Fruit fly (Drosophila melanogaster) ovary, adult (tissue): ENCODE data around the gene Cyp9f2.

Experiments used
- CG17801 ChIP-seq: fragments of 200-800 bp; optimal IDR thresholded peaks from 2 replicates; lab custom pipeline; 2019; ENCODE audit warnings: missing biosample characterization, mild to moderate bottlenecking, missing genetic modification characterization, moderate library complexity; ENCODE audit not compliant: partially characterized antibody

The Cyp9f2 gene

dm6 chr3R:12439039-12439400 lies 33.2 kb upstream of the Cyp9f2 start, which contains the start of the genes CG17207 and CG46427:
Gene CG17207 (minus strand): TSS chr3R:12439139.
Gene CG46427 (minus strand): TSS chr3R:12439139.
- no peak for TF ChIP-seq CG17801 (GFP tag; lab: Kevin White, UChicago)

dm6 chr3R:12435948-12436347 lies 30.1 kb upstream of the Cyp9f2 start, which contains the start of gene Desat2:
Gene Desat2 (plus strand): TSS chr3R:12436248.
- TF ChIP-seq CG17801 (GFP tag; lab: Kevin White, UChicago): no peak

dm6 chr3R:12433764-12434163 lies 27.9 kb upstream of the Cyp9f2 start, which contains the start of the genes Aos1 and Srlp:
Gene Aos1 (minus strand): TSS chr3R:12433822.
Gene Srlp (plus strand): TSS chr3R:12434098.
- peak; percentile 52 for TF ChIP-seq CG17801 (GFP tag; lab: Kevin White, UChicago)

dm6 chr3R:12431030-12431489 lies 25.2 kb upstream of the Cyp9f2 start, which contains the start of gene Prosalpha2:
Gene Prosalpha2 (plus strand): TSS chr3R:12431321.
- peak; percentile 21 for TF ChIP-seq CG17801 (GFP tag; lab: Kevin White, UChicago)

- no peak for TF ChIP-seq CG17801 (GFP tag; lab: Kevin White, UChicago)
These were observed 23.3 kb upstream of the Cyp9f2 start, which contains the start of the genes CG5641 and CG5245 for dm6 chr3R:12429120-12429610. Gene CG5641 (minus strand): TSS chr3R:12429282. Gene CG5245 (plus strand): TSS chr3R:12429560.

- TF ChIP-seq CG17801 (GFP tag; lab: Kevin White, UChicago): no peak
These were observed 20.5 kb upstream of the Cyp9f2 start, which contains the start of gene NANS for dm6 chr3R:12426310-12426653. Gene NANS (plus strand): TSS chr3R:12426578.

- TF ChIP-seq CG17801 (GFP tag; lab: Kevin White, UChicago): no peak
These were observed 19.9 kb upstream of the Cyp9f2 start, which contains the start of gene Pp1-87B for dm6 chr3R:12425510-12426309. Gene Pp1-87B (minus strand): TSS chr3R:12425917.

- TF ChIP-seq CG17801 (GFP tag; lab: Kevin White, UChicago): no peak
These were observed 18.2 kb upstream of the Cyp9f2 start for dm6 chr3R:12423997-12424396.

dm6 chr3R:12422379-12422975 lies 16.6 kb upstream of the Cyp9f2 start, which contains the start of the genes Scgbeta and CG17202:
Gene Scgbeta (minus strand): TSS chr3R:12422429.
Gene CG17202 (plus strand): TSS chr3R:12422768.
- TF ChIP-seq CG17801 (GFP tag; lab: Kevin White, UChicago): no peak

- peak; percentile 41 for TF ChIP-seq CG17801 (GFP tag; lab: Kevin White, UChicago)
These were observed 7.6 kb upstream of the Cyp9f2 start, which contains the start of the genes Dip-C and pps for dm6 chr3R:12413274-12413958. Gene Dip-C (minus strand): TSS chr3R:12413759. Gene pps (plus strand): TSS chr3R:12413828.

- no peak for TF ChIP-seq CG17801 (GFP tag; lab: Kevin White, UChicago)
These were observed 5.6 kb upstream of the Cyp9f2 start for dm6 chr3R:12411449-12411848.

- peak; percentile 25 for TF ChIP-seq CG17801 (GFP tag; lab: Kevin White, UChicago)
These were observed 2.3 kb upstream of the Cyp9f2 start, which contains the start of gene CG5196 for dm6 chr3R:12408160-12408559. Gene CG5196 (plus strand): TSS chr3R:12408316.

dm6 chr3R:12406235-12407196 lies 688 bp upstream of the Cyp9f2 start, which contains the start of gene CG5167:
Gene CG5167 (plus strand): TSS chr3R:12406532.
- peak; percentile 75 for TF ChIP-seq CG17801 (GFP tag; lab: Kevin White, UChicago)
